Worm (Caenorhabditis elegans): ENCODE measurements around the gene K07H8.11.

K07H8.11 gene

DNA sequence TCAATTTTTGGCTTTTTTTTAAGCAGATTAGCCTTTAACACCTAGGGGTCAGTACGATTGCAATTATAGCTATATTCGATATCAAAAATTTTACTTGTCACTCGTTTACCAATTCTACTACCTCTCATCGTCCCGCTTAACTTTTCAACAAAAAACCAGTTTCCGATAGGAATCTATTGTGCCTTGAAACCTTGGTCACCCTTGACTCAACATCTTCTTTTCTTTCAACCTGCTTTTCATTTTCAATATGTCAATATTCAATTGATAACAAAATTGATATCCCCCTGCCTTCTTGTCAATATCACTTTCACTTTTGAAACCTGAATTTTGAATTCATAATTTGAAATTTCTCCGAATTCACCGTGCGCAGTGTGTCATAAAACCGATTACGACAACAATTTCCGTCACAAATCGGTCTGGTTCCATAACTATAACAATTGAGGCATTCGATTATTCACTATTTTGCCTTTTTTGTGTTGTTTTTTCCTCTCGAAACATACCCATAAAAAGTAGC is 27.6 kb upstream of the K07H8.11 start:
- TF ChIP-seq hmg-4 (GFP tag; optimal IDR thresholded peaks at IDR 0.05): no peak
- no peak for TF ChIP-seq ets-7 (tag; optimal IDR thresholded peaks at IDR 0.05)
- no peak for TF ChIP-seq hnd-1 (tag; optimal IDR thresholded peaks at IDR 0.05)
- TF ChIP-seq ama-1 (optimal IDR thresholded peaks at IDR 0.05): no peak

ce11 chrIV:8301925-8302324 is 26.8 kb upstream of the K07H8.11 start:
- no peak for TF ChIP-seq ceh-13 (GFP tag; optimal IDR thresholded peaks at IDR 0.05)
- TF ChIP-seq hnd-1 (tag; optimal IDR thresholded peaks at IDR 0.05): no peak
- TF ChIP-seq sea-1 (GFP tag; conservative IDR thresholded peaks at IDR 0.05): no peak
- no peak for TF ChIP-seq hmbx-1 (tag; optimal IDR thresholded peaks at IDR 0.05)
- no peak for TF ChIP-seq ceh-36 (tag; optimal IDR thresholded peaks at IDR 0.05)
- TF ChIP-seq tbx-11 (GFP tag; IDR thresholded peaks at IDR 0.05): no peak
- no peak for TF ChIP-seq pes-1 (GFP tag; IDR thresholded peaks at IDR 0.05)
- no peak for TF ChIP-seq ama-1 (optimal IDR thresholded peaks at IDR 0.05)
- TF ChIP-seq scrt-1 (GFP tag; IDR thresholded peaks at IDR 0.05): no peak

DNA sequence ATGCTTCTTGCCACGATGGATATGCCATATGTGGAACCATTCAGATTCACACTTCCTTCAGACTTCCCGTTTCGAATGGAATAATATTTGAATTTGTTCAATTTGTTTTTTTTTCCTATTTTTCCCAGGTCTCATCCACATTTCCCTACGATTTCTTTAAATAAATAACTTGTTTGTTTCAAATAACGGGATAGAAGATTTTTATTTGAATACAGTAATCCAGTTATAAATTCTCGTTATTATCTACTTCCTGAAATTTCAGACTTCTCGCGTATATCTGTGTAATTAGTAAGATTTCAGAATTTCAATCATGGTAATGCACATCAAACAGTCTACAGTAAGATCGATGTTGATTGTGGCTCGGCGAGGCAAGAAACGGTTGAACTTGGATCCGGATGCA is 25.3 kb upstream of the K07H8.11 start, which contains the start of gene F35H10.5:
Gene F35H10.5 (plus strand): TSS at position 301 of the 400 bp plus-strand sequence.
- TF ChIP-seq aly-1 (tag; optimal IDR thresholded peaks at IDR 0.05) (no peak), B0310.2 (tag; optimal IDR thresholded peaks at IDR 0.05) (no peak), hmbx-1 (tag; optimal IDR thresholded peaks at IDR 0.05) (no peak), flt-1 (GFP tag; IDR thresholded peaks at IDR 0.05) (no peak)

- TF ChIP-seq sea-1 (GFP tag; conservative IDR thresholded peaks at IDR 0.05): no peak
Observed at ce11 chrIV:8299636-8300035, 24.5 kb upstream of the K07H8.11 start, which contains the start of gene F35H10.6. TSS of gene F35H10.6 (plus strand) at chrIV:8299936.

DNA sequence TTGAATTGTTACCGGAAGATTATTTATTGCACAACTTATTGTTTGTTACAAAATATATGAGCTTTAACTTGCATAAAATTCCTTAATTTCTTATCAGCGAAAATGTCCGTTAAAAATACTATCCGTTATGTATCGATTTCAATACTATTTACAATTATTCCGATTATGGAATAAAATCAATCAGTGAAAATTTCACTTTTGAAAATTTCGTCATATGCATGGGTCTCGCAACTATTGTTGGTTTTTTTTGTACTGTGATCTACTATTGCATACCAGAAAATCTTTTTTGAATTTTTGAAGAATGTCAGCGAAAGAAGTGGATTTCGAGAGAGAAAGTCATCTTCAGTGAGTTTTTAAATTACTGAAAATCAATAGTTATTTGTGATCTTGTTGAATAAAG is 22.1 kb upstream of the K07H8.11 start, which contains the start of gene nprl-3:
Gene nprl-3 (plus strand): TSS at position 301 of the 400 bp plus-strand sequence.
- no peak for TF ChIP-seq tbx-37 (GFP tag; conservative IDR thresholded peaks at IDR 0.05)
- TF ChIP-seq hmg-4 (GFP tag; optimal IDR thresholded peaks at IDR 0.05): no peak
- no peak for TF ChIP-seq hnd-1 (tag; optimal IDR thresholded peaks at IDR 0.05)
- no peak for TF ChIP-seq flt-1 (GFP tag; IDR thresholded peaks at IDR 0.05)
- no peak for TF ChIP-seq ceh-36 (tag; optimal IDR thresholded peaks at IDR 0.05)
- TF ChIP-seq ceh-13 (GFP tag; optimal IDR thresholded peaks at IDR 0.05): no peak
- TF ChIP-seq F13C5.2 (tag; optimal IDR thresholded peaks at IDR 0.05): no peak
- TF ChIP-seq tra-4 (tag; optimal IDR thresholded peaks at IDR 0.05): no peak
- TF ChIP-seq B0310.2 (tag; optimal IDR thresholded peaks at IDR 0.05): no peak
- TF ChIP-seq sea-1 (GFP tag; conservative IDR thresholded peaks at IDR 0.05): no peak
- no peak for TF ChIP-seq ets-7 (tag; optimal IDR thresholded peaks at IDR 0.05)
- TF ChIP-seq pes-1 (GFP tag; IDR thresholded peaks at IDR 0.05): no peak
- TF ChIP-seq ama-1 (optimal IDR thresholded peaks at IDR 0.05): no peak
- no peak for TF ChIP-seq hmbx-1 (tag; optimal IDR thresholded peaks at IDR 0.05)
- TF ChIP-seq tbx-11 (GFP tag; IDR thresholded peaks at IDR 0.05): no peak
- no peak for TF ChIP-seq scrt-1 (GFP tag; IDR thresholded peaks at IDR 0.05)
- no peak for TF ChIP-seq aly-1 (tag; optimal IDR thresholded peaks at IDR 0.05)

DNA sequence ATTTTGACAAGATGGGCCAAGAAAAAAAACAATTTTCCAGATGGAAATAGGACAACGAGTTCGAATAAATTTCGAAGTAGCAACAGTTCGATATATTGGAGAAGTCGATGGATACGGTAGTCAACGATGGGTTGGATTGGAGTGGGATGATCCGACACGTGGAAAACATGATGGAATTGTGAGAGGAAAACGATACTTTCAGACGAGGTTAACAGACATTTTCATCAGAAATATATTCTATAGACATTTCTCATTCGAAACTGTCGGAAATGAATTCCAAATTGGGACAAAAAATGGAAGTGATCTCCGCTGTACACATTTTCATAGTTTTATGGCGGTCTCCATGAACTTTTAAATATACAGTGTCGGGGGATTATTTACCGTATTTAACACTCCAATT is 19.5 kb upstream of the K07H8.11 start, which contains the start of gene tbce-1:
Gene tbce-1 (plus strand): TSS at position 41 of the 400 bp plus-strand sequence.
- TF ChIP-seq ceh-36 (tag; optimal IDR thresholded peaks at IDR 0.05) (no peak), hnd-1 (tag; optimal IDR thresholded peaks at IDR 0.05) (no peak), tbx-37 (GFP tag; conservative IDR thresholded peaks at IDR 0.05) (no peak), flt-1 (GFP tag; IDR thresholded peaks at IDR 0.05) (no peak), F13C5.2 (tag; optimal IDR thresholded peaks at IDR 0.05) (no peak), hmg-4 (GFP tag; optimal IDR thresholded peaks at IDR 0.05) (no peak), hmbx-1 (tag; optimal IDR thresholded peaks at IDR 0.05) (no peak), sea-1 (GFP tag; conservative IDR thresholded peaks at IDR 0.05) (no peak), aly-1 (tag; optimal IDR thresholded peaks at IDR 0.05) (no peak), scrt-1 (GFP tag; IDR thresholded peaks at IDR 0.05) (no peak)

DNA sequence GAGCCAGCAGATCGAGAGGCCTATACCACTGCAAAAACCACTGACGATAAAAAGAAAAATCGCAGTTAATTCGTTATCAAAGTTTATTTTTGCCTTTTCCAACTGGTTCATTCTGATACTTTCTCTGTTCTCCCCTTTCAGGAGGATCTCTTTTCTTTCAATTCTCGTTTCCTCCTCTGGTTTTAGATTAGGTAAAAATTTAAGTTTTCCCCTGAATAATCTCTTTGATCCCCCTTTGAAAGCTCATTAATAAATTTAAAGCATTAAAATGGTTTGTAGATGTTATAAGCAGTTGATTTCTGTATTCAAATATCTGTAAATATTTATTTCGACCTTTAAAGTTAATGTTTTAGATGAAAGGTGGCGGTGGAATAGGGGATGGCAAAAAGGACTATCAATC is 16.1 kb upstream of the K07H8.11 start, which contains the start of gene K07H8.2:
Gene K07H8.2 (plus strand): TSS at position 301 of the 400 bp plus-strand sequence.
- TF ChIP-seq tra-4 (tag; optimal IDR thresholded peaks at IDR 0.05) (no peak), aly-1 (tag; optimal IDR thresholded peaks at IDR 0.05) (no peak), tbx-11 (GFP tag; IDR thresholded peaks at IDR 0.05) (no peak), F13C5.2 (tag; optimal IDR thresholded peaks at IDR 0.05) (no peak), B0310.2 (tag; optimal IDR thresholded peaks at IDR 0.05) (no peak)

- TF ChIP-seq flt-1 (GFP tag; IDR thresholded peaks at IDR 0.05) (no peak), sea-1 (GFP tag; conservative IDR thresholded peaks at IDR 0.05) (0 out of 2 replicates have a peak, but pooled peaks have one; percentile 5), scrt-1 (GFP tag; IDR thresholded peaks at IDR 0.05) (no peak), tbx-11 (GFP tag; IDR thresholded peaks at IDR 0.05) (no peak)
Observed at ce11 chrIV:8289580-8290323, 14.6 kb upstream of the K07H8.11 start, which contains the start of gene daf-31. TSS of gene daf-31 (plus strand) at chrIV:8290273.

ce11 chrIV:8289505-8289579 is 14.2 kb upstream of the K07H8.11 start, which contains the start of gene nucl-1:
TSS of gene nucl-1 (minus strand) at chrIV:8289530.
- TF ChIP-seq aly-1 (tag; optimal IDR thresholded peaks at IDR 0.05) (no peak), scrt-1 (GFP tag; IDR thresholded peaks at IDR 0.05) (no peak), ama-1 (optimal IDR thresholded peaks at IDR 0.05) (no peak), tbx-11 (GFP tag; IDR thresholded peaks at IDR 0.05) (no peak), flt-1 (GFP tag; IDR thresholded peaks at IDR 0.05) (no peak), sea-1 (GFP tag; conservative IDR thresholded peaks at IDR 0.05) (no peak), ceh-36 (tag; optimal IDR thresholded peaks at IDR 0.05) (no peak), tbx-37 (GFP tag; conservative IDR thresholded peaks at IDR 0.05) (no peak), B0310.2 (tag; optimal IDR thresholded peaks at IDR 0.05) (no peak), pes-1 (GFP tag; IDR thresholded peaks at IDR 0.05) (no peak), hmbx-1 (tag; optimal IDR thresholded peaks at IDR 0.05) (no peak), F13C5.2 (tag; optimal IDR thresholded peaks at IDR 0.05) (no peak), tra-4 (tag; optimal IDR thresholded peaks at IDR 0.05) (no peak), ets-7 (tag; optimal IDR thresholded peaks at IDR 0.05) (no peak), hnd-1 (tag; optimal IDR thresholded peaks at IDR 0.05) (no peak), hmg-4 (GFP tag; optimal IDR thresholded peaks at IDR 0.05) (no peak), ceh-13 (GFP tag; optimal IDR thresholded peaks at IDR 0.05) (no peak)
